Worm (Caenorhabditis elegans): ENCODE data around the gene T28A8.2.

- TF ChIP-seq npax-4 (tag; optimal IDR thresholded peaks at IDR 0.05) (no peak), ceh-34 (tag; optimal IDR thresholded peaks at IDR 0.05) (no peak), nhr-11 (tag; optimal IDR thresholded peaks at IDR 0.05) (no peak), sox-4 (tag; optimal IDR thresholded peaks at IDR 0.05) (no peak), madf-2 (tag; optimal IDR thresholded peaks at IDR 0.05) (no peak), tbx-2 (tag; optimal IDR thresholded peaks at IDR 0.05) (no peak), fkh-10 (GFP tag; optimal IDR thresholded peaks at IDR 0.05) (no peak), pha-4 (tag; optimal IDR thresholded peaks at IDR 0.05) (no peak), ceh-48 (tag; optimal IDR thresholded peaks at IDR 0.05) (no peak)
These were observed 19.0 kb upstream of the T28A8.2 start, which contains the start of gene mlh-1 for ce11 chrIII:13514470-13514869.

Data from whole organism, late embryonic.